Worm (Caenorhabditis elegans) whole organism, late embryonic: ENCODE results near the gene sax-7.

ENCODE experiments used
- C08G9.2 ChIP-seq: sonication (generic microtip); optimal IDR thresholded peaks from 2 replicates; lab custom pipeline; 2016; ENCODE audit warnings: mild to moderate bottlenecking, missing genetic modification characterization, moderate library complexity, missing compliant biosample characterization
- F13H6.1 ChIP-seq: sonication (generic microtip); optimal IDR thresholded peaks from 2 replicates; lab custom pipeline; 2016; ENCODE audit warnings: missing genetic modification characterization, missing compliant biosample characterization
- K09A11.1 ChIP-seq: sonication (generic microtip); optimal IDR thresholded peaks from 2 replicates; lab custom pipeline; 2017; ENCODE audit warnings: antibody characterized with exemption, mild to moderate bottlenecking, missing genetic modification characterization, missing compliant biosample characterization; ENCODE audit not compliant: insufficient read depth
- ahr-1 ChIP-seq: sonication (generic microtip); optimal IDR thresholded peaks from 2 replicates; lab custom pipeline; 2016; ENCODE audit warnings: missing genetic modification characterization, missing compliant biosample characterization
- ceh-14 ChIP-seq: sonication (generic microtip); optimal IDR thresholded peaks from 2 replicates; lab custom pipeline; 2016; ENCODE audit warnings: missing genotype, missing genetic modification characterization, missing compliant biosample characterization
- ceh-18 ChIP-seq: sonication (generic microtip); optimal IDR thresholded peaks from 2 replicates; lab custom pipeline; 2016; ENCODE audit warnings: missing genetic modification characterization, missing compliant biosample characterization
- ceh-19 ChIP-seq: fragments of 200-800 bp; sonication (Bioruptor generic); optimal IDR thresholded peaks from 2 replicates; lab custom pipeline; 2018; ENCODE audit warnings: mild to moderate bottlenecking, missing genetic modification characterization, missing compliant biosample characterization
- ceh-2 ChIP-seq: sonication (generic microtip); optimal IDR thresholded peaks from 2 replicates; lab custom pipeline; 2016; ENCODE audit warnings: missing genotype, missing genetic modification characterization, missing compliant biosample characterization
- ceh-22 ChIP-seq: sonication (generic microtip); optimal IDR thresholded peaks from 2 replicates; lab custom pipeline; 2017; ENCODE audit warnings: missing biosample characterization, missing genetic modification characterization
- ceh-31 ChIP-seq: sonication (generic microtip); optimal IDR thresholded peaks from 2 replicates; lab custom pipeline; 2016; ENCODE audit warnings: missing genetic modification characterization, missing compliant biosample characterization
- ceh-34 ChIP-seq: sonication (generic microtip); optimal IDR thresholded peaks from 2 replicates; lab custom pipeline; 2016; ENCODE audit warnings: mild to moderate bottlenecking, missing genetic modification characterization, missing compliant biosample characterization
- ceh-45 ChIP-seq: fragments of 200-800 bp; sonication (Bioruptor generic); IDR thresholded peaks from 2 replicates; pipeline ENCODE4 v1.3.6; 2022; ENCODE audit warnings: missing genetic modification reagents, missing genetic modification characterization, missing compliant biosample characterization
- dmd-4 ChIP-seq: sonication (generic microtip); optimal IDR thresholded peaks from 2 replicates; lab custom pipeline; 2016; ENCODE audit warnings: borderline replicate concordance, missing genetic modification characterization, missing compliant biosample characterization
- elt-2 ChIP-seq: sonication (generic microtip); optimal IDR thresholded peaks from 2 replicates; lab custom pipeline; 2016; ENCODE audit warnings: missing genetic modification reagents, missing genetic modification characterization, missing compliant biosample characterization
- elt-4 ChIP-seq: sonication (generic microtip); optimal IDR thresholded peaks from 2 replicates; lab custom pipeline; 2016; ENCODE audit warnings: missing genetic modification characterization, missing compliant biosample characterization
- ets-4 ChIP-seq: sonication (generic microtip); optimal IDR thresholded peaks from 2 replicates; lab custom pipeline; 2016; ENCODE audit warnings: missing genetic modification characterization, missing compliant biosample characterization
- fax-1 ChIP-seq: sonication (generic microtip); optimal IDR thresholded peaks from 2 replicates; lab custom pipeline; 2016; ENCODE audit warnings: missing genotype, missing genetic modification characterization, missing compliant biosample characterization
- hlh-13 ChIP-seq: fragments of 200-800 bp; sonication (Bioruptor generic); optimal IDR thresholded peaks from 2 replicates; lab custom pipeline; 2018; ENCODE audit warnings: mild to moderate bottlenecking, missing genetic modification characterization, missing compliant biosample characterization
- hlh-6 ChIP-seq: sonication (generic microtip); optimal IDR thresholded peaks from 2 replicates; lab custom pipeline; 2016; ENCODE audit warnings: missing genotype, missing genetic modification characterization, missing compliant biosample characterization
- hlh-8 ChIP-seq: sonication (generic microtip); optimal IDR thresholded peaks from 2 replicates; lab custom pipeline; 2016; ENCODE audit warnings: missing genotype, missing genetic modification characterization, missing compliant biosample characterization
- lim-6 ChIP-seq: sonication (generic microtip); optimal IDR thresholded peaks from 2 replicates; lab custom pipeline; 2016; ENCODE audit warnings: missing genetic modification characterization, missing compliant biosample characterization
- madf-2 ChIP-seq: sonication (generic microtip); optimal IDR thresholded peaks from 2 replicates; lab custom pipeline; 2017; ENCODE audit warnings: missing genetic modification characterization, missing compliant biosample characterization
- mec-3 ChIP-seq: sonication (generic microtip); optimal IDR thresholded peaks from 2 replicates; lab custom pipeline; 2016; ENCODE audit warnings: borderline replicate concordance, missing genetic modification characterization, missing compliant biosample characterization
- pag-3 ChIP-seq: sonication (generic microtip); optimal IDR thresholded peaks from 2 replicates; lab custom pipeline; 2016; ENCODE audit warnings: missing compliant biosample characterization, missing genetic modification characterization, borderline replicate concordance
- pat-9 ChIP-seq: fragments of 200-800 bp; sonication (Bioruptor generic); optimal IDR thresholded peaks from 2 replicates; lab custom pipeline; 2018; ENCODE audit warnings: mild to moderate bottlenecking, missing genetic modification characterization, moderate library complexity, missing compliant biosample characterization
- pax-1 ChIP-seq: fragments of 150-350 bp; optimal IDR thresholded peaks from 2 replicates; lab custom pipeline; 2014; ENCODE audit warnings: missing biosample characterization, missing genetic modification characterization
- pha-2 ChIP-seq: sonication (generic microtip); optimal IDR thresholded peaks from 2 replicates; lab custom pipeline; 2017; ENCODE audit warnings: mild to moderate bottlenecking, missing genetic modification characterization, missing compliant biosample characterization
- pqm-1 ChIP-seq: sonication (generic microtip); optimal IDR thresholded peaks from 2 replicates; lab custom pipeline; 2016; ENCODE audit warnings: missing genetic modification characterization, missing compliant biosample characterization
- ref-2 ChIP-seq: sonication (generic microtip); optimal IDR thresholded peaks from 2 replicates; lab custom pipeline; 2016; ENCODE audit warnings: missing genetic modification characterization, missing compliant biosample characterization
- rnt-1 ChIP-seq: sonication (generic microtip); optimal IDR thresholded peaks from 2 replicates; lab custom pipeline; 2016; ENCODE audit warnings: missing genetic modification characterization, missing compliant biosample characterization
- sdc-2 ChIP-seq: sonication (generic microtip); optimal IDR thresholded peaks from 2 replicates; lab custom pipeline; 2016; ENCODE audit warnings: missing genotype, missing genetic modification characterization, missing compliant biosample characterization
- sox-2 ChIP-seq: fragments of 200-800 bp; sonication (Bioruptor generic); IDR thresholded peaks from 2 replicates; pipeline ENCODE4 v1.3.6; 2022; ENCODE audit warnings: missing genetic modification reagents, missing genetic modification characterization, missing compliant biosample characterization
- syd-9 ChIP-seq: sonication (generic microtip); optimal IDR thresholded peaks from 2 replicates; lab custom pipeline; 2016; ENCODE audit warnings: mild to moderate bottlenecking, missing genetic modification characterization, moderate library complexity, missing compliant biosample characterization
- tbx-2 ChIP-seq: sonication (generic microtip); optimal IDR thresholded peaks from 2 replicates; lab custom pipeline; 2016; ENCODE audit warnings: missing genetic modification characterization, missing compliant biosample characterization
- tbx-7 ChIP-seq: sonication (generic microtip); optimal IDR thresholded peaks from 2 replicates; lab custom pipeline; 2016; ENCODE audit warnings: missing genotype, missing genetic modification characterization, missing compliant biosample characterization
- unc-3 ChIP-seq, 2 experiments: fragments of 200-800 bp in 1 of 2; sonication (Bioruptor generic) in 1 of 2; sonication (generic microtip) in 1 of 2; conservative IDR thresholded peaks in 1 of 2; optimal IDR thresholded peaks in 1 of 2; 2 replicates each; pipeline versions ENCODE4 v1.3.6 to Lab custom; 2016 to 2022; ENCODE audit warnings: missing compliant biosample characterization in 2 of 2, missing genetic modification characterization in 2 of 2, missing genetic modification reagents in 1 of 2
- unc-42 ChIP-seq: sonication (generic microtip); optimal IDR thresholded peaks from 2 replicates; lab custom pipeline; 2016; ENCODE audit warnings: missing genotype, missing genetic modification characterization, missing compliant biosample characterization
- unc-55 ChIP-seq: sonication (generic microtip); optimal IDR thresholded peaks from 2 replicates; lab custom pipeline; 2017; ENCODE audit warnings: missing biosample characterization, missing genetic modification reagents, missing genetic modification characterization
- unc-86 ChIP-seq: sonication (generic microtip); optimal IDR thresholded peaks from 2 replicates; lab custom pipeline; 2016; ENCODE audit warnings: missing genetic modification characterization, missing compliant biosample characterization
- zip-5 ChIP-seq: sonication (generic microtip); optimal IDR thresholded peaks from 2 replicates; lab custom pipeline; 2016; ENCODE audit warnings: missing genetic modification characterization, missing compliant biosample characterization
- ztf-16 ChIP-seq: sonication (generic microtip); optimal IDR thresholded peaks from 2 replicates; lab custom pipeline; 2017; ENCODE audit warnings: missing genetic modification characterization, missing compliant biosample characterization

The sax-7 gene

DNA sequence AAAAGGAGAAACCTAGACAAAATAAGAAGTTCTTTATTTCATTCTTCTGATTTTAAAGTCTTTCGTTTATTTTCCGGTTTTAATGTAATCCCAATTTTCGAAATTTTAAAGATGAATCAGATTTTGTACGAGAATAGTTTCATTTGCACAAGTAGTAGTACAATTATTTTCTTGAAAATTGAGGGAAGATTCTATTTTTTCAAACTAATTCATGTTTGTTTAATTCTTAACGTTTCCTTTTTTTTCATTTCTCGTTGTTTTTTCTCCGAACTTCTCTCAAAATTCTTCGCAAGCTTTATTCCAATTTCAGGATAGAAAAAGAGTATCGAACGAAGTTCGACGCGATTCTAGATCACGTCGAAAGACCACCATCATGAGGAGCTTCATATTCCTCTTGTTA, at the start of gene sax-7:
Gene sax-7, plus strand, starts transcription at position 301 of the 400 bp plus-strand sequence.
- TF ChIP-seq K09A11.1 (tag; lab: Kevin White, UChicago) (no peak), dmd-4 (tag; lab: Kevin White, UChicago) (no peak), ahr-1 (tag; lab: Kevin White, UChicago) (no peak), unc-55 (GFP tag; lab: Kevin White, UChicago) (no peak), ets-4 (tag; lab: Kevin White, UChicago) (no peak), zip-5 (no peak), pat-9 (tag; lab: Kevin White, UChicago) (no peak), elt-4 (tag; lab: Kevin White, UChicago) (no peak), ceh-22 (tag; lab: Kevin White, UChicago) (no peak)
- TF ChIP-seq, all 69 proteins: peak for 0

ce11 chrIV:8013849-8014248, 48.6 kb upstream of the sax-7 start, which contains the start of gene C26B2.8:
C26B2.8 (plus strand) TSS chrIV:8014149.
- TF ChIP-seq pax-1 (no peak), lim-6 (tag; lab: Kevin White, UChicago) (no peak), ref-2 (tag; lab: Kevin White, UChicago) (no peak), elt-2 (no peak), mec-3 (tag; lab: Kevin White, UChicago) (no peak)

- TF ChIP-seq ahr-1 (tag; lab: Kevin White, UChicago) (peak; percentile 43), ets-4 (tag; lab: Kevin White, UChicago) (peak; percentile 87), madf-2 (peak; percentile 4), dmd-4 (tag; lab: Kevin White, UChicago) (peak; percentile 76), hlh-8 (tag; lab: Kevin White, UChicago) (peak; percentile 88), mec-3 (tag; lab: Kevin White, UChicago) (peak; percentile 93), ztf-16 (tag; lab: Kevin White, UChicago) (peak; percentile 20), ceh-45 (peak; percentile 59; the same call in 1 of the 2 replicates), ceh-18 (tag; lab: Kevin White, UChicago) (peak; percentile 58), fax-1 (tag; lab: Kevin White, UChicago) (peak; percentile 86), zip-5 (peak; percentile 76), sdc-2 (tag; lab: Kevin White, UChicago) (peak; percentile 31), ceh-19 (GFP tag; lab: Kevin White, UChicago) (peak; percentile 70), pag-3 (tag; lab: Kevin White, UChicago) (peak; percentile 82), unc-42 (tag; lab: Kevin White, UChicago) (peak; percentile 81), elt-2 (peak; percentile 56), ceh-31 (tag; lab: Kevin White, UChicago) (peak; percentile 98), unc-3 (GFP tag; conservative IDR thresholded peaks at IDR 0.05; lab: Robert Waterston, UW) (peak; percentile 67), unc-3 (tag; optimal IDR thresholded peaks at IDR 0.05; lab: Kevin White, UChicago) (peak; percentile 3), F13H6.1 (peak; percentile 90), rnt-1 (tag; lab: Kevin White, UChicago) (peak; percentile 85), pqm-1 (tag; lab: Kevin White, UChicago) (peak; percentile 66), tbx-2 (tag; lab: Kevin White, UChicago) (peak; percentile 95), hlh-6 (peak; percentile 64), ceh-14 (tag; lab: Kevin White, UChicago) (peak; percentile 96), tbx-7 (peak; percentile 80), ceh-2 (peak; percentile 84), unc-86 (peak; percentile 30), sox-2 (0 out of 2 replicates have a peak, but pooled peaks have one; percentile 11), ref-2 (tag; lab: Kevin White, UChicago) (peak; percentile 92), ceh-34 (peak; percentile 74), lim-6 (tag; lab: Kevin White, UChicago) (peak; percentile 90), pha-2 (peak; percentile 6), hlh-13 (GFP tag; lab: Kevin White, UChicago) (peak; percentile 31), syd-9 (tag; lab: Kevin White, UChicago) (peak; percentile 40), C08G9.2 (tag; lab: Kevin White, UChicago) (peak; percentile 91)
- TF ChIP-seq, all 69 proteins: peak for 35; not testable (repeated sequence) for 34
Measured at ce11 chrIV:8015726-8016312, 46.6 kb upstream of the sax-7 start, which contains the start of gene C26B2.7. C26B2.7 (plus strand) TSS chrIV:8016274.
